Worm (Caenorhabditis elegans) whole organism, L2 larva: ENCODE measurements around the gene bcat-1.

ENCODE experiments used
- C34F6.9 ChIP-seq: fragments of 150-350 bp; optimal IDR thresholded peaks from 2 replicates; lab custom pipeline; 2014; ENCODE audit warnings: missing biosample characterization, missing genetic modification characterization
- F13H6.1 ChIP-seq: sonication (generic microtip); optimal IDR thresholded peaks from 2 replicates; lab custom pipeline; 2016; ENCODE audit warnings: missing genetic modification characterization, missing compliant biosample characterization
- R02D3.7 ChIP-seq: fragments of 150-350 bp; optimal IDR thresholded peaks from 2 replicates; lab custom pipeline; 2014; ENCODE audit warnings: missing biosample characterization, missing genetic modification characterization
- Y55F3AM.14 ChIP-seq: fragments of 200-800 bp; sonication (Bioruptor generic); optimal IDR thresholded peaks from 2 replicates; lab custom pipeline; 2018; ENCODE audit warnings: mild to moderate bottlenecking, missing genetic modification characterization, missing compliant biosample characterization
- ZK546.5 ChIP-seq: sonication (generic microtip); optimal IDR thresholded peaks from 2 replicates; lab custom pipeline; 2017; ENCODE audit warnings: missing biosample characterization, missing genetic modification characterization
- alr-1 ChIP-seq: fragments of 150-350 bp; optimal IDR thresholded peaks from 2 replicates; lab custom pipeline; 2014; ENCODE audit warnings: missing biosample characterization, missing genetic modification characterization
- aly-2 ChIP-seq: fragments of 150-350 bp; optimal IDR thresholded peaks from 2 replicates; lab custom pipeline; 2014; ENCODE audit warnings: missing biosample characterization, missing genetic modification characterization
- ama-1 ChIP-seq: fragments of 150-350 bp; optimal IDR thresholded peaks from 2 replicates; lab custom pipeline; 2018; ENCODE audit warnings: inconsistent platforms
- blmp-1 ChIP-seq: sonication (generic microtip); optimal IDR thresholded peaks from 2 replicates; lab custom pipeline; 2017; ENCODE audit warnings: missing genetic modification characterization, mild to moderate bottlenecking, missing compliant biosample characterization, antibody characterized with exemption, moderate library complexity; ENCODE audit not compliant: insufficient read depth
- ceh-16 ChIP-seq: fragments of 150-350 bp; optimal IDR thresholded peaks from 2 replicates; lab custom pipeline; 2014; ENCODE audit warnings: missing biosample characterization, missing genetic modification characterization
- ceh-82 ChIP-seq: fragments of 150-350 bp; optimal IDR thresholded peaks from 2 replicates; lab custom pipeline; 2014; ENCODE audit warnings: missing biosample characterization, missing genetic modification characterization
- crh-2 ChIP-seq: sonication (generic microtip); optimal IDR thresholded peaks from 2 replicates; lab custom pipeline; 2017; ENCODE audit warnings: missing biosample characterization, missing genetic modification characterization
- dmd-4 ChIP-seq: sonication (generic microtip); optimal IDR thresholded peaks from 2 replicates; lab custom pipeline; 2017; ENCODE audit warnings: missing biosample characterization, missing genetic modification characterization
- egl-27 ChIP-seq: sonication (generic microtip); optimal IDR thresholded peaks from 3 replicates; lab custom pipeline; 2017; ENCODE audit warnings: missing biosample characterization, missing genetic modification reagents, missing genetic modification characterization
- elt-1 ChIP-seq: fragments of 150-350 bp; optimal IDR thresholded peaks from 2 replicates; lab custom pipeline; 2014; ENCODE audit warnings: missing biosample characterization, missing genetic modification characterization
- elt-3 ChIP-seq: sonication (generic microtip); optimal IDR thresholded peaks from 2 replicates; lab custom pipeline; 2017; ENCODE audit warnings: missing biosample characterization, missing genetic modification characterization
- fos-1 ChIP-seq: fragments of 150-350 bp; optimal IDR thresholded peaks from 2 replicates; lab custom pipeline; 2014; ENCODE audit warnings: missing biosample characterization, missing genetic modification characterization
- gmeb-1 ChIP-seq: fragments of 150-350 bp; optimal IDR thresholded peaks from 2 replicates; lab custom pipeline; 2014; ENCODE audit warnings: missing biosample characterization, missing genetic modification characterization
- lin-11 ChIP-seq: fragments of 150-350 bp; sonication (generic microtip); optimal IDR thresholded peaks from 2 replicates; lab custom pipeline; 2014; ENCODE audit warnings: missing biosample characterization, missing genetic modification characterization, inconsistent platforms, mixed read lengths
- lin-13 ChIP-seq: fragments of 150-350 bp; optimal IDR thresholded peaks from 2 replicates; lab custom pipeline; 2014; ENCODE audit warnings: missing biosample characterization, missing genetic modification reagents, missing genetic modification characterization
- lin-39 ChIP-seq: fragments of 150-350 bp; optimal IDR thresholded peaks from 2 replicates; lab custom pipeline; 2014; ENCODE audit warnings: missing biosample characterization, missing genetic modification reagents, missing genetic modification characterization
- lsy-2 ChIP-seq, 2 experiments: fragments of 150-350 bp in 1 of 2; sonication (generic microtip) in 1 of 2; optimal IDR thresholded peaks; 2 replicates each; lab custom pipeline; 2014 to 2017; ENCODE audit warnings: missing biosample characterization in 2 of 2, missing genetic modification characterization in 2 of 2
- mab-5 ChIP-seq: fragments of 150-350 bp; optimal IDR thresholded peaks from 2 replicates; lab custom pipeline; 2014; ENCODE audit warnings: missing biosample characterization, missing genetic modification characterization
- mbf-1 ChIP-seq: sonication (generic microtip); optimal IDR thresholded peaks from 2 replicates; lab custom pipeline; 2017; ENCODE audit warnings: missing biosample characterization, missing genetic modification characterization
- mdl-1 ChIP-seq, 2 experiments: fragments of 150-350 bp in 1 of 2; sonication (generic microtip) in 1 of 2; optimal IDR thresholded peaks; 2 replicates each; lab custom pipeline; 2017; ENCODE audit warnings: missing biosample characterization in 2 of 2, missing genetic modification characterization in 2 of 2
- nhr-10 ChIP-seq: sonication (generic microtip); optimal IDR thresholded peaks from 2 replicates; lab custom pipeline; 2017; ENCODE audit warnings: missing biosample characterization, missing genetic modification characterization
- nhr-11 ChIP-seq: fragments of 150-350 bp; optimal IDR thresholded peaks from 2 replicates; lab custom pipeline; 2014; ENCODE audit warnings: missing biosample characterization, missing genetic modification characterization
- nhr-12 ChIP-seq: fragments of 150-350 bp; optimal IDR thresholded peaks from 2 replicates; lab custom pipeline; 2014; ENCODE audit warnings: missing biosample characterization, missing genetic modification characterization
- nhr-129 ChIP-seq: fragments of 150-350 bp; optimal IDR thresholded peaks from 2 replicates; lab custom pipeline; 2014; ENCODE audit warnings: missing biosample characterization, missing genetic modification characterization
- nhr-21 ChIP-seq: fragments of 150-350 bp; optimal IDR thresholded peaks from 2 replicates; lab custom pipeline; 2014; ENCODE audit warnings: missing biosample characterization, missing genetic modification characterization
- nhr-23 ChIP-seq: fragments of 150-350 bp; optimal IDR thresholded peaks from 2 replicates; lab custom pipeline; 2014; ENCODE audit warnings: missing biosample characterization, missing genetic modification reagents, missing genetic modification characterization
- nhr-237 ChIP-seq: fragments of 150-350 bp; optimal IDR thresholded peaks from 2 replicates; lab custom pipeline; 2014; ENCODE audit warnings: missing biosample characterization, missing genetic modification characterization
- nhr-25 ChIP-seq: fragments of 150-350 bp; sonication (generic microtip); optimal IDR thresholded peaks from 3 replicates; lab custom pipeline; 2014; ENCODE audit warnings: missing biosample characterization, missing genetic modification characterization
- nhr-6 ChIP-seq: fragments of 150-350 bp; optimal IDR thresholded peaks from 2 replicates; lab custom pipeline; 2014; ENCODE audit warnings: missing biosample characterization, missing genetic modification characterization
- nhr-77 ChIP-seq: fragments of 150-350 bp; optimal IDR thresholded peaks from 2 replicates; lab custom pipeline; 2014; ENCODE audit warnings: missing biosample characterization, missing genetic modification characterization
- peb-1 ChIP-seq: fragments of 150-350 bp; optimal IDR thresholded peaks from 2 replicates; lab custom pipeline; 2014; ENCODE audit warnings: missing biosample characterization, missing genetic modification characterization
- sem-4 ChIP-seq: fragments of 150-350 bp; optimal IDR thresholded peaks from 2 replicates; lab custom pipeline; 2014; ENCODE audit warnings: missing biosample characterization, missing genetic modification reagents, missing genetic modification characterization
- skn-1 ChIP-seq: sonication (generic microtip); optimal IDR thresholded peaks from 2 replicates; lab custom pipeline; 2017; ENCODE audit warnings: missing biosample characterization, missing genetic modification characterization
- sma-3 ChIP-seq: sonication (generic microtip); optimal IDR thresholded peaks from 2 replicates; lab custom pipeline; 2016; ENCODE audit warnings: missing genetic modification reagents, missing genetic modification characterization, missing compliant biosample characterization
- sma-9 ChIP-seq, 2 experiments: fragments of 150-350 bp in 1 of 2; sonication (generic microtip) in 1 of 2; optimal IDR thresholded peaks; 2 replicates each; lab custom pipeline; 2014 to 2016; ENCODE audit warnings: missing genetic modification characterization in 2 of 2, mild to moderate bottlenecking in 1 of 2, missing biosample characterization in 1 of 2, missing compliant biosample characterization in 1 of 2, missing genetic modification reagents in 1 of 2, moderate library complexity in 1 of 2
- snpc-4 ChIP-seq: fragments of 150-350 bp; optimal IDR thresholded peaks from 2 replicates; lab custom pipeline; 2014; ENCODE audit warnings: missing biosample characterization, missing genetic modification characterization
- unc-39 ChIP-seq: fragments of 150-350 bp; optimal IDR thresholded peaks from 2 replicates; lab custom pipeline; 2014; ENCODE audit warnings: missing biosample characterization, missing genetic modification characterization
- unc-55 ChIP-seq: fragments of 150-350 bp; sonication (generic microtip); optimal IDR thresholded peaks from 3 replicates; lab custom pipeline; 2014; ENCODE audit warnings: missing biosample characterization, missing genetic modification reagents, missing genetic modification characterization
- unc-62 ChIP-seq: fragments of 150-350 bp; optimal IDR thresholded peaks from 2 replicates; lab custom pipeline; 2014; ENCODE audit warnings: missing biosample characterization, missing genetic modification reagents, missing genetic modification characterization
- zag-1 ChIP-seq: fragments of 150-350 bp; optimal IDR thresholded peaks from 2 replicates; lab custom pipeline; 2014; ENCODE audit warnings: missing biosample characterization, missing genetic modification characterization
- ztf-1 ChIP-seq: fragments of 200-800 bp; sonication (Bioruptor generic); conservative IDR thresholded peaks from 2 replicates; pipeline ENCODE4 v1.3.6; 2022; ENCODE audit warnings: missing genetic modification characterization, missing compliant biosample characterization
- ztf-11 ChIP-seq: sonication (generic microtip); optimal IDR thresholded peaks from 2 replicates; lab custom pipeline; 2017; ENCODE audit warnings: missing biosample characterization, missing genetic modification characterization
- ztf-4 ChIP-seq: fragments of 150-350 bp; optimal IDR thresholded peaks from 2 replicates; lab custom pipeline; 2014; ENCODE audit warnings: missing biosample characterization, missing genetic modification characterization

Gene bcat-1

DNA sequence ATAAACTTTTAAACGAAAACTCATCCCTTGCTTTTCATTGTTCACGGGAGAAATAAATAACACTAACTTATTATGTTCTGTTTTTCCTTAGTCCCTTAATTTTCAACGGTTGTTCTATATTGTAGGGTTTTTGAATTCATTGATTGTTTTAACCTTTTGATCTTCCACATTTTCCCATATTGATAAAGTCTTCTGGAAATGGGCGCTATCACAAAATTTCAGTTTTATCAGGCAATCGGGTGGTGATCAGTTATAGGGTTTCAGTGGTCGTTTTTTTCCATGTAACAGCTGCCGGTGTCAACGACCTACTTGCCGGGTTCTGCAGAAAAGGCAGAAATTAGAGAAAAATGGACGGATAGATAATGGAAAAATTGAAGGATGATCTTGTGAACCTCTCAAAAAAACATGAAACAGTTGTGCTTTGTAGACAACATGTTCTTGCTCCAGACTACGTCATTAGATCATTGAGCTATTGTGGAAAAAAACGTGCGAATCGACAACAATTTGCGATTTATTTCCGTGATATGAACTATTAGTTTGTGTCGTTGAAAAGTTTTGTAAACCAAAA lies 7.4 kb upstream of the bcat-1 start:
- TF ChIP-seq unc-39 (no peak), sma-9 (GFP tag; optimal IDR thresholded peaks at IDR 0.05; lab: Kevin White, UChicago) (peak; percentile 62), sma-9 (tag; optimal IDR thresholded peaks at IDR 0.05; lab: Kevin White, UChicago) (no peak), nhr-129 (tag; lab: Kevin White, UChicago) (peak; percentile 64), lsy-2 (tag; optimal IDR thresholded peaks at IDR 0.05; lab: Kevin White, UChicago) (peak in 1 of 2 experiments; percentile 18), C34F6.9 (tag; lab: Kevin White, UChicago) (peak; percentile 26), ceh-16 (tag; lab: Kevin White, UChicago) (no peak), nhr-237 (tag; lab: Kevin White, UChicago) (no peak), nhr-77 (tag; lab: Kevin White, UChicago) (no peak), F13H6.1 (tag; lab: Kevin White, UChicago) (peak; percentile 62), fos-1 (tag; lab: Kevin White, UChicago) (peak; percentile 41)

ce11 chrX:12872022-12872888 lies 5.0 kb upstream of the bcat-1 start:
- TF ChIP-seq nhr-10 (tag; lab: Kevin White, UChicago), result peak; percentile 64
- no peak for TF ChIP-seq ZK546.5 (tag; lab: Kevin White, UChicago)
- peak; percentile 77 for TF ChIP-seq gmeb-1 (tag; lab: Kevin White, UChicago)
- TF ChIP-seq C34F6.9 (tag; lab: Kevin White, UChicago), result peak; percentile 66
- TF ChIP-seq nhr-77 (tag; lab: Kevin White, UChicago), result peak; percentile 63
- TF ChIP-seq sem-4 (tag; lab: Kevin White, UChicago), result peak; percentile 80
- peak; percentile 74 for TF ChIP-seq lin-13
- peak; percentile 90 for TF ChIP-seq nhr-129 (tag; lab: Kevin White, UChicago)
- TF ChIP-seq nhr-23 (tag; lab: Kevin White, UChicago), result no peak
- peak; percentile 97 for TF ChIP-seq fos-1 (tag; lab: Kevin White, UChicago)
- no peak for TF ChIP-seq nhr-11 (tag; lab: Kevin White, UChicago)
- TF ChIP-seq mdl-1 (tag; optimal IDR thresholded peaks at IDR 0.05; lab: Kevin White, UChicago), result peak; percentile 99
- TF ChIP-seq lsy-2 (tag; optimal IDR thresholded peaks at IDR 0.05; lab: Kevin White, UChicago), result peak; percentile 23 to 79
- TF ChIP-seq Y55F3AM.14 (GFP tag; lab: Kevin White, UChicago), result peak; percentile 90
- no peak for TF ChIP-seq elt-1
- no peak for TF ChIP-seq elt-3
- peak; percentile 88 for TF ChIP-seq ztf-4
- peak; percentile 49 for TF ChIP-seq skn-1 (tag; lab: Kevin White, UChicago)
- no peak for TF ChIP-seq aly-2 (tag; lab: Kevin White, UChicago)
- peak; percentile 93 for TF ChIP-seq egl-27
- no peak for TF ChIP-seq alr-1 (tag; lab: Kevin White, UChicago)
- peak; percentile 1 for TF ChIP-seq mab-5 (tag; lab: Kevin White, UChicago)
- peak; percentile 96 for TF ChIP-seq nhr-21 (tag; lab: Kevin White, UChicago)
- peak; percentile 97 for TF ChIP-seq crh-2 (tag; lab: Kevin White, UChicago)
- TF ChIP-seq peb-1 (tag; lab: Kevin White, UChicago), result no peak
- TF ChIP-seq ztf-11 (tag; lab: Kevin White, UChicago), result no peak
- peak; percentile 98 for TF ChIP-seq F13H6.1 (tag; lab: Kevin White, UChicago)
- TF ChIP-seq ztf-1 (GFP tag; lab: Robert Waterston, UW), result no peak
- TF ChIP-seq unc-62, result no peak
- no peak for TF ChIP-seq ceh-82 (tag; lab: Kevin White, UChicago)
- peak; percentile 92 for TF ChIP-seq nhr-25
- no peak for TF ChIP-seq R02D3.7
- no peak for TF ChIP-seq unc-55
- no peak for TF ChIP-seq unc-39
- no peak for TF ChIP-seq ceh-16 (tag; lab: Kevin White, UChicago)
- TF ChIP-seq dmd-4 (tag; lab: Kevin White, UChicago), result no peak
- no peak for TF ChIP-seq lin-39 (tag; lab: Kevin White, UChicago)
- no peak for TF ChIP-seq nhr-237 (tag; lab: Kevin White, UChicago)
- peak; percentile 98 for TF ChIP-seq sma-3 (GFP tag; lab: Kevin White, UChicago)
- TF ChIP-seq snpc-4 (tag; lab: Kevin White, UChicago), result no peak
- TF ChIP-seq nhr-6 (tag; lab: Kevin White, UChicago), result peak; percentile 29
- TF ChIP-seq ama-1 (lab: Kevin White, UChicago), result no peak
- no peak for TF ChIP-seq nhr-12 (tag; lab: Kevin White, UChicago)
- TF ChIP-seq lin-11 (tag; lab: Kevin White, UChicago), result no peak
- no peak for TF ChIP-seq mbf-1 (tag; lab: Kevin White, UChicago)
- TF ChIP-seq zag-1 (tag; lab: Kevin White, UChicago), result no peak
- TF ChIP-seq blmp-1 (tag; lab: Kevin White, UChicago), result peak; percentile 72
- peak; percentile 99 for TF ChIP-seq sma-9 (GFP tag; optimal IDR thresholded peaks at IDR 0.05; lab: Kevin White, UChicago)
- TF ChIP-seq sma-9 (tag; optimal IDR thresholded peaks at IDR 0.05; lab: Kevin White, UChicago), result peak; percentile 90
- TF ChIP-seq, all 48 proteins: peak for 23
